Fruit fly (Drosophila melanogaster) whole organism, embryonic: ENCODE measurements around the gene CG13126.
A peak's percentile ranks its signal among the peaks of the same experiment; 100 is the strongest.

Experiments used
- ATbp ChIP-seq: fragments of 200-800 bp; sonication (Bioruptor generic); optimal IDR thresholded peaks from 2 replicates; lab custom pipeline; 2017; ENCODE audit warnings: missing biosample characterization, mild to moderate bottlenecking, missing genetic modification characterization, missing genetic modification reagents
- Asciz ChIP-seq: fragments of 200-800 bp; sonication (Bioruptor generic); optimal IDR thresholded peaks from 2 replicates; lab custom pipeline; 2017; ENCODE audit warnings: missing biosample characterization, mild to moderate bottlenecking, missing genetic modification characterization, missing genetic modification reagents
- Atf-2 ChIP-seq: fragments of 200-800 bp; sonication (Bioruptor generic); optimal IDR thresholded peaks from 2 replicates; lab custom pipeline; 2016; ENCODE audit warnings: missing biosample characterization, missing genetic modification characterization
- Atf6 ChIP-seq: fragments of 200-800 bp; sonication (Bioruptor generic); IDR thresholded peaks from 2 replicates; pipeline ENCODE4 v1.3.6; 2022; ENCODE audit warnings: missing biosample characterization, missing genetic modification characterization
- Bteb2 ChIP-seq: fragments of 200-800 bp; sonication (Bioruptor generic); optimal IDR thresholded peaks from 2 replicates; lab custom pipeline; 2016; ENCODE audit warnings: missing biosample characterization, missing genetic modification characterization
- CG11695 ChIP-seq: fragments of 200-800 bp; sonication (Bioruptor generic); IDR thresholded peaks from 3 replicates; pipeline ENCODE4 v1.3.6; 2022; ENCODE audit warnings: missing biosample characterization, missing genetic modification characterization
- CG11723 ChIP-seq: fragments of 200-800 bp; sonication (Bioruptor generic); optimal IDR thresholded peaks from 2 replicates; lab custom pipeline; 2017; ENCODE audit warnings: missing biosample characterization, mild to moderate bottlenecking, missing genetic modification characterization
- CG14050 ChIP-seq: fragments of 200-800 bp; sonication (Bioruptor generic); IDR thresholded peaks from 3 replicates; pipeline ENCODE4 v1.3.6; 2022; ENCODE audit warnings: missing biosample characterization, missing genetic modification characterization
- CG17186 ChIP-seq: fragments of 200-800 bp; sonication (Bioruptor generic); optimal IDR thresholded peaks from 3 replicates; lab custom pipeline; 2017; ENCODE audit warnings: missing biosample characterization, missing genetic modification reagents, missing genetic modification characterization
- CG17361 ChIP-seq: fragments of 200-800 bp; sonication (Bioruptor generic); IDR thresholded peaks from 3 replicates; pipeline ENCODE4 v1.3.6; 2022; ENCODE audit warnings: missing biosample characterization, missing genetic modification characterization
- CG17912 ChIP-seq: fragments of 200-800 bp; sonication (Bioruptor generic); optimal IDR thresholded peaks from 2 replicates; lab custom pipeline; 2018; ENCODE audit warnings: missing biosample characterization, mild to moderate bottlenecking, missing genetic modification characterization
- CG1832 ChIP-seq: fragments of 200-800 bp; sonication (Bioruptor generic); optimal IDR thresholded peaks from 2 replicates; lab custom pipeline; 2017; ENCODE audit warnings: missing biosample characterization, mild to moderate bottlenecking, missing genetic modification characterization, inconsistent platforms
- CG2712 ChIP-seq: fragments of 200-800 bp; optimal IDR thresholded peaks from 3 replicates; lab custom pipeline; 2019; ENCODE audit warnings: missing biosample characterization, mild to moderate bottlenecking, missing genetic modification characterization, moderate library complexity
- CG31365 ChIP-seq: fragments of 200-800 bp; sonication (Bioruptor generic); optimal IDR thresholded peaks from 2 replicates; lab custom pipeline; 2018; ENCODE audit warnings: missing biosample characterization, mild to moderate bottlenecking, missing genetic modification characterization
- CG4617 ChIP-seq: fragments of 200-800 bp; sonication (Bioruptor generic); optimal IDR thresholded peaks from 3 replicates; lab custom pipeline; 2016; ENCODE audit warnings: missing biosample characterization, missing genetic modification characterization, borderline replicate concordance
- CG6175 ChIP-seq: fragments of 200-800 bp; sonication (Bioruptor generic); IDR thresholded peaks from 3 replicates; pipeline ENCODE4 v1.3.6; 2022; ENCODE audit warnings: missing biosample characterization, missing genetic modification characterization
- CG6765 ChIP-seq: fragments of 200-800 bp; sonication (Bioruptor generic); optimal IDR thresholded peaks from 3 replicates; lab custom pipeline; 2017; ENCODE audit warnings: missing biosample characterization, mild to moderate bottlenecking, missing genetic modification characterization
- CG7786 ChIP-seq: fragments of 200-800 bp; sonication (Bioruptor generic); optimal IDR thresholded peaks from 2 replicates; lab custom pipeline; 2016; ENCODE audit warnings: missing biosample characterization, missing genetic modification characterization
- CG9215 ChIP-seq: fragments of 200-800 bp; sonication (Bioruptor generic); IDR thresholded peaks from 2 replicates; pipeline ENCODE4 v1.3.6; 2022; ENCODE audit warnings: missing biosample characterization, missing genetic modification characterization
- CkIIα-i1 ChIP-seq: fragments of 200-800 bp; sonication (Bioruptor generic); IDR thresholded peaks from 2 replicates; pipeline ENCODE4 v1.3.6; 2022; ENCODE audit warnings: missing biosample characterization, missing genetic modification characterization
- CoRest ChIP-seq: fragments of 200-800 bp; sonication (Bioruptor generic); optimal IDR thresholded peaks from 3 replicates; lab custom pipeline; 2018; ENCODE audit warnings: missing biosample characterization, mild to moderate bottlenecking, missing genetic modification characterization, moderate library complexity
- Dip3 ChIP-seq: fragments of 200-800 bp; sonication (Bioruptor generic); optimal IDR thresholded peaks from 3 replicates; lab custom pipeline; 2016; ENCODE audit warnings: missing biosample characterization, missing genetic modification characterization
- Gsc ChIP-seq: fragments of 200-800 bp; sonication (Bioruptor generic); IDR thresholded peaks from 2 replicates; pipeline ENCODE4 v1.3.6; 2022; ENCODE audit warnings: missing biosample characterization, missing genetic modification characterization
- MESR4 ChIP-seq: fragments of 200-800 bp; sonication (Bioruptor generic); optimal IDR thresholded peaks from 2 replicates; lab custom pipeline; 2018; ENCODE audit warnings: missing biosample characterization, mild to moderate bottlenecking, missing genetic modification characterization, moderate library complexity
- Mad ChIP-seq: fragments of 200-800 bp; sonication (Bioruptor generic); optimal IDR thresholded peaks from 2 replicates; lab custom pipeline; 2016; ENCODE audit warnings: missing biosample characterization, missing genetic modification characterization
- Ptx1 ChIP-seq: fragments of 200-800 bp; sonication (Bioruptor generic); IDR thresholded peaks from 2 replicates; pipeline ENCODE4 v1.3.6; 2022; ENCODE audit warnings: missing biosample characterization, missing genetic modification characterization
- Rfx ChIP-seq: fragments of 200-800 bp; sonication (Bioruptor generic); IDR thresholded peaks from 2 replicates; pipeline ENCODE4 v1.3.6; 2022; ENCODE audit warnings: missing biosample characterization, missing genetic modification characterization
- Six4 ChIP-seq: fragments of 200-800 bp; sonication (Bioruptor generic); optimal IDR thresholded peaks from 2 replicates; lab custom pipeline; 2016; ENCODE audit warnings: missing biosample characterization, missing genetic modification characterization
- br ChIP-seq: fragments of >200 bp; optimal IDR thresholded peaks from 2 replicates; lab custom pipeline; 2017
- crc ChIP-seq: fragments of 200-800 bp; sonication (Bioruptor generic); optimal IDR thresholded peaks from 2 replicates; lab custom pipeline; 2016; ENCODE audit warnings: missing biosample characterization, missing genetic modification characterization
- eve ChIP-seq, 2 experiments: fragments of >200 bp; optimal IDR thresholded peaks; 2 replicates each; lab custom pipeline; 2017; ENCODE audit warnings: missing biosample characterization in 2 of 2, missing genetic modification characterization in 2 of 2
- fd3F ChIP-seq: fragments of 200-800 bp; sonication (Bioruptor generic); optimal IDR thresholded peaks from 2 replicates; lab custom pipeline; 2018; ENCODE audit warnings: missing biosample characterization, mild to moderate bottlenecking, missing genetic modification characterization, moderate library complexity
- gsb-n ChIP-seq: fragments of 200-800 bp; sonication (Bioruptor generic); optimal IDR thresholded peaks from 3 replicates; lab custom pipeline; 2018; ENCODE audit warnings: missing biosample characterization, mild to moderate bottlenecking, missing genetic modification characterization
- hbn ChIP-seq: fragments of 200-800 bp; sonication (Bioruptor generic); IDR thresholded peaks from 2 replicates; pipeline ENCODE4 v1.3.6; 2022; ENCODE audit warnings: missing biosample characterization, missing genetic modification characterization; ENCODE audit not compliant: partially characterized antibody
- maf-S ChIP-seq: fragments of 200-800 bp; sonication (Bioruptor generic); optimal IDR thresholded peaks from 2 replicates; lab custom pipeline; 2016; ENCODE audit warnings: missing biosample characterization, missing genetic modification characterization
- nerfin-1 ChIP-seq: fragments of 200-800 bp; sonication (Bioruptor generic); optimal IDR thresholded peaks from 3 replicates; lab custom pipeline; 2019; ENCODE audit warnings: missing biosample characterization, mild to moderate bottlenecking, missing genetic modification characterization, moderate library complexity
- nmo ChIP-seq: fragments of 200-800 bp; sonication (Bioruptor generic); optimal IDR thresholded peaks from 2 replicates; lab custom pipeline; 2018; ENCODE audit warnings: missing biosample characterization, mild to moderate bottlenecking, missing genetic modification characterization, moderate library complexity
- p53 ChIP-seq: fragments of 200-800 bp; sonication (Bioruptor generic); optimal IDR thresholded peaks from 2 replicates; lab custom pipeline; 2016; ENCODE audit warnings: missing biosample characterization, missing genetic modification characterization
- phol ChIP-seq: fragments of 200-800 bp; sonication (Bioruptor generic); optimal IDR thresholded peaks from 3 replicates; lab custom pipeline; 2018; ENCODE audit warnings: missing biosample characterization, mild to moderate bottlenecking, missing genetic modification characterization, moderate library complexity
- pita ChIP-seq: fragments of 200-800 bp; sonication (Bioruptor generic); optimal IDR thresholded peaks from 2 replicates; lab custom pipeline; 2017; ENCODE audit warnings: missing biosample characterization, mild to moderate bottlenecking, missing genetic modification characterization
- pum ChIP-seq: fragments of 200-800 bp; sonication (Bioruptor generic); optimal IDR thresholded peaks from 2 replicates; lab custom pipeline; 2016; ENCODE audit warnings: missing biosample characterization, missing genetic modification characterization
- rib ChIP-seq: fragments of 200-800 bp; sonication (Bioruptor generic); IDR thresholded peaks from 2 replicates; pipeline ENCODE4 v1.3.6; 2022; ENCODE audit warnings: missing biosample characterization, missing genetic modification characterization
- scrt ChIP-seq: fragments of 200-800 bp; sonication (Bioruptor generic); optimal IDR thresholded peaks from 2 replicates; lab custom pipeline; 2018; ENCODE audit warnings: missing biosample characterization, mild to moderate bottlenecking, missing genetic modification characterization, moderate library complexity
- sens-2 ChIP-seq: fragments of 200-800 bp; sonication (Bioruptor generic); IDR thresholded peaks from 2 replicates; pipeline ENCODE4 v1.3.6; 2022; ENCODE audit warnings: missing biosample characterization, missing genetic modification characterization
- seq ChIP-seq: fragments of 200-800 bp; sonication (Bioruptor generic); IDR thresholded peaks from 2 replicates; pipeline ENCODE4 v1.3.6; 2022; ENCODE audit warnings: missing biosample characterization, missing genetic modification characterization
- sisA ChIP-seq: fragments of 200-800 bp; sonication (Bioruptor generic); IDR thresholded peaks from 2 replicates; pipeline ENCODE4 v1.3.6; 2022; ENCODE audit warnings: missing biosample characterization, missing genetic modification characterization
- sna ChIP-seq: fragments of 200-800 bp; sonication (Bioruptor generic); IDR thresholded peaks from 2 replicates; pipeline ENCODE4 v1.3.6; 2022; ENCODE audit warnings: missing biosample characterization, missing genetic modification characterization; ENCODE audit not compliant: partially characterized antibody
- tio ChIP-seq: fragments of 200-800 bp; sonication (Bioruptor generic); optimal IDR thresholded peaks from 2 replicates; lab custom pipeline; 2017; ENCODE audit warnings: missing biosample characterization, missing genetic modification characterization, inconsistent platforms
- unc-4 ChIP-seq: fragments of 200-800 bp; sonication (Bioruptor generic); IDR thresholded peaks from 2 replicates; pipeline ENCODE4 v1.3.6; 2022; ENCODE audit warnings: missing biosample characterization, missing genetic modification characterization; ENCODE audit not compliant: partially characterized antibody
- wek ChIP-seq: fragments of 200-800 bp; sonication (Bioruptor generic); optimal IDR thresholded peaks from 3 replicates; lab custom pipeline; 2018; ENCODE audit warnings: missing biosample characterization, mild to moderate bottlenecking, missing genetic modification characterization, moderate library complexity
- yki ChIP-seq: fragments of >200 bp; optimal IDR thresholded peaks from 3 replicates; lab custom pipeline; 2018

The CG13126 gene

DNA sequence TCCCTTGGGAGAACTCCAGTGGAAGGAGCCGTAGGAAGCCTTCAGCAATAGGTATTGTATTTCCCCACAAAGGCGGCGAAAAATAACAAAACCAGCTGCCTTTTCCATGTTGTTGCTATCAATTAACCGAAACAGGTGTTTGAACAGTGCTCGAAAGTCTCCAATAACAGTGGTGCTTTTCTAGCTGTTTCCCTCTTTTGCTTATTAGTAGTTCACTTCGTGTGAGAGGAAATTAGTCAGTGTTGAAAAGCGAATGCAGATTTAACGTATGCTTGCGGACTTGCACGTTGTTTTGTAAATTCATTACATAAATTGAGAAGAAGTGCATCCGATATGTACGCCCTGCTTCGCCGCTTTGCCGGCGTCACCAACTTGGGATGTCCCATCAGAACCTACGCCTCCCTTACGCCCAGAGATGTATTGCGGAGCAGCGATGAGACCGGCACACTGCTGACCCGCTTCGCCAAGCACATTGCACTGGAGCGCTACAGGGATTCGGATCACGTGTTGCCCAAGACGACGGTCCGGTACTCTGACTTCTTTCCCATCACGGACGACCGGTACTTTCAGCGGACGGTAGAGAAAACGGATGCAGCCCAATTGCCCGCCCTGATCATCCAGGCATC lies 15.2 kb downstream of the CG13126 start, which contains the start of the genes Datp and CG4619 (continued):
- no peak for TF ChIP-seq CG17361
- no peak for TF ChIP-seq crc (GFP tag; lab: Kevin White, UChicago)
- TF ChIP-seq maf-S = peak; percentile 25
- no peak for TF ChIP-seq eve (GFP tag; optimal IDR thresholded peaks at IDR 0.05; lab: Kevin White, UChicago)
- peak; percentile 68 for TF ChIP-seq MESR4 (GFP tag; lab: Kevin White, UChicago)
- TF ChIP-seq pum (GFP tag; lab: Kevin White, UChicago) = peak; percentile 29
- TF ChIP-seq unc-4 (GFP tag; lab: Robert Waterston, UW) = peak; percentile 37; the same call in 1 of the 2 replicates
- TF ChIP-seq sisA (GFP tag; lab: Robert Waterston, UW) = no peak
- TF ChIP-seq Gsc (GFP tag; lab: Robert Waterston, UW) = no peak
- TF ChIP-seq wek (GFP tag; lab: Kevin White, UChicago) = no peak
- TF ChIP-seq nmo = peak; percentile 20
- peak; percentile 81 for TF ChIP-seq Rfx (GFP tag; lab: Robert Waterston, UW)
- TF ChIP-seq CG11723 = no peak
- TF ChIP-seq CG31365 = no peak
- TF ChIP-seq CG7786 (GFP tag; lab: Kevin White, UChicago) = peak; percentile 60
- TF ChIP-seq br = no peak
- no peak; the same call in 2 of the 3 replicates for TF ChIP-seq CG14050 (GFP tag; lab: Robert Waterston, UW)
- TF ChIP-seq rib (GFP tag; lab: Robert Waterston, UW) = no peak
- no peak for TF ChIP-seq CG11695 (GFP tag; lab: Robert Waterston, UW)
- no peak for TF ChIP-seq CkIIα-i1 (GFP tag; lab: Robert Waterston, UW)
- no peak for TF ChIP-seq yki (lab: Kevin White, UChicago)
- TF ChIP-seq Atf-2 (GFP tag; lab: Kevin White, UChicago) = no peak
- TF ChIP-seq CG9215 = peak; percentile 38
- no peak for TF ChIP-seq nerfin-1
- peak; percentile 49 for TF ChIP-seq scrt
- no peak for TF ChIP-seq seq
- TF ChIP-seq CG17186 = peak; percentile 40
- TF ChIP-seq pita (GFP tag; lab: Kevin White, UChicago) = no peak
- TF ChIP-seq CG6765 (GFP tag; lab: Kevin White, UChicago) = no peak
- no peak for TF ChIP-seq CG1832
- no peak for TF ChIP-seq p53 (GFP tag; lab: Kevin White, UChicago)
- TF ChIP-seq phol (tag; lab: Kevin White, UChicago) = peak; percentile 39
- no peak; the same call in 1 of the 2 replicates for TF ChIP-seq sna
- TF ChIP-seq gsb-n = no peak
- TF ChIP-seq ATbp (GFP tag; lab: Kevin White, UChicago) = no peak
- TF ChIP-seq CG2712 (tag; lab: Kevin White, UChicago) = peak; percentile 16
- peak; percentile 14 for TF ChIP-seq Mad
- TF ChIP-seq hbn (GFP tag; lab: Robert Waterston, UW) = no peak
- peak; percentile 42 for TF ChIP-seq Dip3 (GFP tag; lab: Kevin White, UChicago)
- TF ChIP-seq sens-2 (GFP tag; lab: Robert Waterston, UW) = no peak
- TF ChIP-seq tio (GFP tag; lab: Kevin White, UChicago) = no peak
- TF ChIP-seq Bteb2 (GFP tag; lab: Kevin White, UChicago) = no peak
- TF ChIP-seq fd3F (GFP tag; lab: Kevin White, UChicago) = no peak
- no peak for TF ChIP-seq Six4 (GFP tag; lab: Kevin White, UChicago)
- no peak for TF ChIP-seq CG6175 (GFP tag; lab: Robert Waterston, UW)
- TF ChIP-seq CG17912 (GFP tag; lab: Kevin White, UChicago) = peak; percentile 56
- TF ChIP-seq CG4617 (GFP tag; lab: Kevin White, UChicago) = peak; percentile 55
- peak; percentile 23 for TF ChIP-seq CoRest (tag; lab: Kevin White, UChicago)
- peak; percentile 47; the same call in 1 of the 2 replicates for TF ChIP-seq Ptx1 (GFP tag; lab: Robert Waterston, UW)
- no peak for TF ChIP-seq Atf6 (GFP tag; lab: Robert Waterston, UW)
- no peak for TF ChIP-seq Asciz (GFP tag; lab: Kevin White, UChicago)
